Worm (Caenorhabditis elegans): Measurements from ENCODE around the gene cap-1.

ce11 chrIV:7196853-7197252 is 33.2 kb downstream of the cap-1 start, which contains the start of gene unc-8:
- TF ChIP-seq ets-7 (tag; optimal IDR thresholded peaks at IDR 0.05): no peak
- TF ChIP-seq hmg-4 (GFP tag; optimal IDR thresholded peaks at IDR 0.05): no peak
- no peak for TF ChIP-seq ama-1 (optimal IDR thresholded peaks at IDR 0.05)
- no peak for TF ChIP-seq tra-4 (tag; optimal IDR thresholded peaks at IDR 0.05)
- no peak for TF ChIP-seq scrt-1 (GFP tag; IDR thresholded peaks at IDR 0.05)
- no peak for TF ChIP-seq tbx-11 (GFP tag; IDR thresholded peaks at IDR 0.05)
- no peak for TF ChIP-seq hmbx-1 (tag; optimal IDR thresholded peaks at IDR 0.05)
